Worm (Caenorhabditis elegans) whole organism, L4 larva: ENCODE data around the gene ZK1010.4.

Source experiments
- Y75B8A.6 ChIP-seq: fragments of 200-800 bp; sonication (Bioruptor generic); IDR thresholded peaks from 2 replicates; pipeline ENCODE4 v1.3.6; 2022; ENCODE audit warnings: missing genetic modification reagents, missing genetic modification characterization, missing compliant biosample characterization
- ZK546.5 ChIP-seq, 2 experiments: sonication (generic microtip); optimal IDR thresholded peaks; 2 replicates each; lab custom pipeline; 2017; ENCODE audit warnings: missing biosample characterization in 2 of 2, missing genetic modification characterization in 2 of 2
- attf-4 ChIP-seq: sonication (generic microtip); optimal IDR thresholded peaks from 3 replicates; lab custom pipeline; 2017; ENCODE audit warnings: missing biosample characterization, missing genetic modification characterization
- cey-2 ChIP-seq: sonication (generic microtip); optimal IDR thresholded peaks from 3 replicates; lab custom pipeline; 2017; ENCODE audit warnings: missing genetic modification characterization, mild to moderate bottlenecking, missing compliant biosample characterization, antibody characterized with exemption, borderline replicate concordance; ENCODE audit not compliant: insufficient read depth
- fos-1 ChIP-seq: fragments of 150-350 bp; optimal IDR thresholded peaks from 2 replicates; lab custom pipeline; 2014; ENCODE audit warnings: missing biosample characterization, missing genetic modification characterization
- hlh-30 ChIP-seq: sonication (generic microtip); optimal IDR thresholded peaks from 2 replicates; lab custom pipeline; 2017; ENCODE audit warnings: antibody characterized with exemption, mild to moderate bottlenecking, missing genetic modification characterization, missing compliant biosample characterization; ENCODE audit not compliant: insufficient read depth
- lin-13 ChIP-seq: fragments of 150-350 bp; optimal IDR thresholded peaks from 2 replicates; lab custom pipeline; 2014; ENCODE audit warnings: missing biosample characterization, missing genetic modification reagents, missing genetic modification characterization
- lir-3 ChIP-seq: sonication (generic microtip); optimal IDR thresholded peaks from 2 replicates; lab custom pipeline; 2016; ENCODE audit warnings: mild to moderate bottlenecking, missing genetic modification characterization, missing compliant biosample characterization
- mxl-3 ChIP-seq: fragments of 200-800 bp; sonication (Bioruptor generic); optimal IDR thresholded peaks from 2 replicates; lab custom pipeline; 2018; ENCODE audit warnings: mild to moderate bottlenecking, missing genetic modification characterization, missing compliant biosample characterization
- spr-3 ChIP-seq: fragments of 200-800 bp; sonication (Bioruptor generic); optimal IDR thresholded peaks from 2 replicates; lab custom pipeline; 2018; ENCODE audit warnings: mild to moderate bottlenecking, missing genetic modification characterization, missing compliant biosample characterization
- unc-130 ChIP-seq: sonication (generic microtip); optimal IDR thresholded peaks from 2 replicates; lab custom pipeline; 2016; ENCODE audit warnings: missing genetic modification reagents, missing genetic modification characterization, missing compliant biosample characterization
- unc-62 ChIP-seq, 3 experiments: fragments of 150-350 bp in 1 of 3; sonication (generic microtip); optimal IDR thresholded peaks in 2 of 3; peaks in 1 of 3; 1 replicate in 1 of 3; 2 replicates in 2 of 3; lab custom pipeline; 2014 to 2017; ENCODE audit warnings: missing biosample characterization in 3 of 3, missing genetic modification characterization in 3 of 3, missing genetic modification reagents in 3 of 3, missing genotype in 1 of 3
- ztf-11 ChIP-seq: fragments of 150-350 bp; optimal IDR thresholded peaks from 2 replicates; lab custom pipeline; 2014; ENCODE audit warnings: missing biosample characterization, missing genetic modification characterization

DNA sequence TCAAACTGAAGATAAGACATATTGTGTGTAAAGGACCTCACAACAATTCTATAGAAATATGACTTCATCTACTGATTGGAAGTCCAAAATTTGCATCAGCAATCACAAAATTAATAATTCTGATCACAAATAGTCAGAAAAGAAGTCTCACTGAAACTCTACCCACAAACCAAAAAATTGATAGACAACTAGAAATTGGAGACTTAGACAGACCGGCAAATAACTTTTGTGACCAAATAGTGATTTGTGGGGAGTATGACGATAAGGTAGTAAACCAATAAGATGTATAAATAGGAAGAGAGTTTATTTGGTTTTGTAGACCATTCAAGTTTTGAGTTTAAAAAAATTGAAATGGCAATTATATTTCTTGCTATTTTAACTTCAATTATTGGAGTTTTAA lies 43.4 kb downstream of the ZK1010.4 start, which contains the start of gene cyp-13A12:
- no peak for TF ChIP-seq attf-4 (tag; lab: Kevin White, UChicago)
- TF ChIP-seq fos-1, result no peak
- no peak for TF ChIP-seq Y75B8A.6
- TF ChIP-seq mxl-3, result no peak
- no peak for TF ChIP-seq ZK546.5 (tag; optimal IDR thresholded peaks at IDR 0.05; lab: Kevin White, UChicago)
- TF ChIP-seq hlh-30 (tag; lab: Kevin White, UChicago), result no peak
- TF ChIP-seq ztf-11 (tag; lab: Kevin White, UChicago), result no peak
- TF ChIP-seq lin-13 (GFP tag; lab: Kevin White, UChicago), result no peak
- TF ChIP-seq unc-62 (GFP tag; optimal IDR thresholded peaks at IDR 0.05 in 1 of 2; lab: Kevin White, UChicago), result no peak
- no peak for TF ChIP-seq unc-62 (tag; optimal IDR thresholded peaks at IDR 0.05; lab: Kevin White, UChicago)
- no peak for TF ChIP-seq lir-3
- TF ChIP-seq unc-130 (GFP tag; lab: Kevin White, UChicago), result no peak
- no peak for TF ChIP-seq cey-2 (tag; lab: Kevin White, UChicago)
- TF ChIP-seq spr-3 (GFP tag; lab: Kevin White, UChicago), result no peak
